Fruit fly (Drosophila melanogaster) ovary, adult (tissue): Measurements from ENCODE around the gene Gycalpha99B.

ENCODE experiments used
- CG17801 ChIP-seq: fragments of 200-800 bp; optimal IDR thresholded peaks from 2 replicates; lab custom pipeline; 2019; ENCODE audit warnings: missing biosample characterization, mild to moderate bottlenecking, missing genetic modification characterization, moderate library complexity; ENCODE audit not compliant: partially characterized antibody

Gycalpha99B gene

dm6 chr3R:29692009-29692641 is 9.8 kb downstream of the Gycalpha99B start, which contains the start of gene dmrt99B:
dmrt99B (plus strand) TSS chr3R:29692591.
- TF ChIP-seq CG17801: no peak

- TF ChIP-seq CG17801: no peak
Measured at dm6 chr3R:29695744-29696143, 13.4 kb downstream of the Gycalpha99B start.

dm6 chr3R:29696359-29696758 is 14.1 kb downstream of the Gycalpha99B start:
- TF ChIP-seq CG17801: no peak

dm6 chr3R:29697841-29698240 is 15.5 kb downstream of the Gycalpha99B start:
- TF ChIP-seq CG17801: no peak

- TF ChIP-seq CG17801: no peak
Measured at dm6 chr3R:29699220-29699619, 16.9 kb downstream of the Gycalpha99B start.

dm6 chr3R:29701739-29702138 is 19.4 kb downstream of the Gycalpha99B start:
- TF ChIP-seq CG17801: no peak

- TF ChIP-seq CG17801: no peak
Measured at dm6 chr3R:29704557-29704956, 22.3 kb downstream of the Gycalpha99B start.

- TF ChIP-seq CG17801: no peak
Measured at dm6 chr3R:29705789-29706303, 23.5 kb downstream of the Gycalpha99B start.

dm6 chr3R:29707258-29707657 is 25.0 kb downstream of the Gycalpha99B start:
- TF ChIP-seq CG17801: no peak

dm6 chr3R:29708322-29708721 is 26.0 kb downstream of the Gycalpha99B start:
- no peak for TF ChIP-seq CG17801

dm6 chr3R:29711434-29711833 is 29.1 kb downstream of the Gycalpha99B start:
- TF ChIP-seq CG17801: no peak

dm6 chr3R:29714314-29714713 is 32.0 kb downstream of the Gycalpha99B start, which contains the start of gene Obp99d:
Obp99d (plus strand) TSS chr3R:29714505.
- TF ChIP-seq CG17801: no peak

- TF ChIP-seq CG17801: no peak
Measured at dm6 chr3R:29715277-29715676, 33.0 kb downstream of the Gycalpha99B start, which contains the start of gene Dup99B. Dup99B (minus strand) TSS chr3R:29715377.

- TF ChIP-seq CG17801: no peak
Measured at dm6 chr3R:29716043-29716781, 33.9 kb downstream of the Gycalpha99B start.

- TF ChIP-seq CG17801: no peak
Measured at dm6 chr3R:29716782-29717317, 34.5 kb downstream of the Gycalpha99B start, which contains the start of gene Obp99b. Obp99b (minus strand) TSS chr3R:29716896.

dm6 chr3R:29717519-29717918 is 35.2 kb downstream of the Gycalpha99B start:
- no peak for TF ChIP-seq CG17801

- TF ChIP-seq CG17801: no peak
Measured at dm6 chr3R:29718363-29718762, 36.1 kb downstream of the Gycalpha99B start, which contains the start of gene CG15506. CG15506 (plus strand) TSS chr3R:29718663.
